Worm (Caenorhabditis elegans) whole organism, midembryonic: ENCODE measurements around the gene C54G7.1.

Source experiments
- T22C8.4 ChIP-seq: fragments of 200-800 bp; sonication (Bioruptor generic); IDR thresholded peaks from 2 replicates; pipeline ENCODE4 v1.3.6; 2022; ENCODE audit warnings: missing genetic modification characterization, missing compliant biosample characterization
- cog-1 ChIP-seq: sonication (generic microtip); optimal IDR thresholded peaks from 2 replicates; lab custom pipeline; 2016; ENCODE audit warnings: missing genetic modification characterization, missing compliant biosample characterization
- flt-1 ChIP-seq: fragments of 200-800 bp; sonication (Bioruptor generic); IDR thresholded peaks from 2 replicates; pipeline ENCODE4 v1.3.6; 2022; ENCODE audit warnings: missing genetic modification characterization, missing compliant biosample characterization
- klf-2 ChIP-seq: fragments of 200-800 bp; sonication (Bioruptor generic); conservative IDR thresholded peaks from 2 replicates; pipeline ENCODE4 v1.3.6; 2022; ENCODE audit warnings: missing genetic modification reagents, missing genetic modification characterization, missing compliant biosample characterization
- ztf-23 ChIP-seq: fragments of 200-800 bp; sonication (Bioruptor generic); IDR thresholded peaks from 2 replicates; pipeline ENCODE4 v1.3.6; 2022; ENCODE audit warnings: missing genetic modification reagents, missing genetic modification characterization, missing compliant biosample characterization

DNA sequence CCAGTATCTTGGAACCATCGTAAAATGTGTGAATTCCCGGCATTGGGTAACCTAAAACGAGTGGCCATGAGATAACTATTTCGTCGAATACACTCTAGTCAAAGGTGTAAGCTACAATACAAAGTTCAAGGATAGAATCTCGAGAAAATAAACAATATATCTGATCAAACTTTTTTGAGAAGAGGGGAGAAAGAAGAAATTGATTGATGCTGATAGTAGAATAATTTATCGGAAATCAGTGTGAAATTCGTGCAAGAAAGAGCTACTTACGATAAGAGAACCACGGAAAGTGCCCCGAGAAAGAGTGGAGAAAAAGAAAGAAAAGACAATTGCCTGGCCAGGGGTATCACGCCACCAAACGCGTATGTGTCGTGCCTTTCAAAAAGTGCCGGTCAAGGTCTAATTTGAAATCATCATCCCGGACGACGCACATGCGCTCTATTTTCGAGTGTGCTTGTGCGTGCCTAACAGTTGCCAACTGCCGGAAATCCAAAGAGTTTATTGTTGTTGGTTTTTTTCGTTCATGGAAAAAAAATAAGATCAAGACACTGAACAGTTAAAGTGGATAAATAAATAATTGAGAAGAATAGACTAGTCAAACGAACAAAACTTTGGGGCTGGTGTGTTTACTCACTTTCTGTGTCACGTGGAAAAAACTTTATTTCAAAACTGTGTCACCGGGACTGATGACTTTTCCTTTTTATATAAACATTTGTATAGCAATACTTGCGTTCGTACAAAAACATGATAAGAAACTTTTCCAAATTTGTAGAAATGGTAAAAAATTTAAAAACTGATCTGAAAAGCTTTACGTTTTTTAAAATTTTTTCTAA, 20.8 kb upstream of the C54G7.1 start, which contains the start of gene mboa-3:
- TF ChIP-seq flt-1 (GFP tag; lab: Robert Waterston, UW) (no peak), cog-1 (tag; lab: Kevin White, UChicago) (no peak), T22C8.4 (GFP tag; lab: Robert Waterston, UW) (no peak), klf-2 (GFP tag; lab: Robert Waterston, UW) (no peak), ztf-23 (no peak)
